Fruit fly (Drosophila melanogaster): ENCODE results near the gene cdm.
A peak's percentile ranks its signal among the peaks of the same experiment; 100 is the strongest.

The cdm gene

DNA sequence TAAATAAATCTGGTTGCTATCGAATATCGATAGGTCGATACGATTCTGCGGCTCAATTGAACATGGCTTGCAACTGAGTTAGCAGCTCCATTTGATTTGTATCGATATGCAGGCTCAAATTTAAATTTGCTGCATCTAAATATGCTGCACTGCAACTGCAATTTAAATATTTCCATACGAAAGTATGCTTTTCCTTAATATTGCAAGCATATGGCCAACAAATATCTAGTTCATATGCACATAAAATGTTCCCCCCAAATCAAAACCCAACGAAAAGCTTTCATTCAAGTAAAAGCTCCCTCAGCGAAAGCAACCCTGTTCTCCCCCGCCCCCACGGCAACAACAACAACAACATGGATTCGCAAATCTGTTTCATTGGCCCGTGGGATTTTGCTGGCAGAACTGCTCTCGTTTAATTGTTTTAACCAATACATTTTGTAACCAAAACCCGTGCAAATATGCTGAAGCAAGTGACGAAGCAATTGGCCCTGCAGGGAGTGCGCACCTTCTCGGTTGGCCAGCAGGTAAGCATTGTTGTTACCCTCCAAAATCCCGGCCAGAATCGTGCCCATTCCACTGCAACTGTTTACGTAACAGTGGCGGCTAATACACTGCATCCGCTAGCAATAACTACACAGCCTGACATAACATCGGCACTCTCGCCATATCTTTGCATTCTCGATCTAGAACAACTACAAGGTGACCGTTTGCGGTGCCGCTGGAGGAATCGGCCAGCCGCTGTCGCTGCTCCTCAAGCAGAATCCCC, 42.9 kb upstream of the cdm start, which contains the start of the genes CG7168 and Mdh2 (continued):
- peak; percentile 83 for TF ChIP-seq Nf-YC (tag; optimal IDR thresholded peaks at IDR 0.05)
- TF ChIP-seq btn (GFP tag; optimal IDR thresholded peaks at IDR 0.05): no peak
- TF ChIP-seq trem (tag; optimal IDR thresholded peaks at IDR 0.05): peak; percentile 99
- peak; percentile 30; the same call in 1 of the 2 replicates for TF ChIP-seq klu (GFP tag; IDR thresholded peaks at IDR 0.05)
- peak; percentile 41 for TF ChIP-seq CG3281 (GFP tag; optimal IDR thresholded peaks at IDR 0.05)
- peak; percentile 16 for TF ChIP-seq Lhr (GFP tag; optimal IDR thresholded peaks at IDR 0.05)
- no peak for TF ChIP-seq ems (GFP tag; optimal IDR thresholded peaks at IDR 0.05)

DNA sequence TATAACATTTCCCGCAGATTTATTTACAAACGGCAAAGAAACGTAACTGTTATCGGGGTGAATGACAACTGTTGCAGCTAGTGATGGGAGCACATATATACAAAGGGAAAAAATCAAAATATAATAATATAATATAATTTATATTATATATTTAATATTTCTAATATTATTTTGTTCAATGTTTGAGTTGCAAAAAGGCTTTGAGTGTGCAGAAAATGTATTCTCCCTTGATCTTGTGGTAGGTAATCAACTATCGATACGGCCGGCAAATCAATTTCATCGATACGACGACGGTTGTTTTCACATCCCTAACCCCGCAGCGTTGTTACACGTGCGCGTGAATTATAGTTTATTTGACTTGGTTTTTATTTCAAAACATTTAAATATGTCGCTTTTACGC, 40.2 kb upstream of the cdm start, which contains the start of the genes mTerf5 and Non3:
Gene mTerf5, minus strand, starts transcription at position 249 of the 400 bp plus-strand sequence.
Gene Non3, plus strand, starts transcription at position 289 of the 400 bp plus-strand sequence.
- TF ChIP-seq D19A (tag; optimal IDR thresholded peaks at IDR 0.05): peak; percentile 43
- no peak for TF ChIP-seq Atf6 (GFP tag; IDR thresholded peaks at IDR 0.05)
- peak; percentile 85 for TF ChIP-seq Bgb (GFP tag; IDR thresholded peaks at IDR 0.05; ENCODE audit: partially characterized antibody)
- TF ChIP-seq CG42726 (GFP tag; IDR thresholded peaks at IDR 0.05; ENCODE audit: partially characterized antibody): 0 out of 2 replicates have a peak, but pooled peaks have one; percentile 43
- peak; percentile 67; the same call in 1 of the 2 replicates for TF ChIP-seq slbo (GFP tag; IDR thresholded peaks at IDR 0.05)
- no peak for TF ChIP-seq ap (GFP tag; IDR thresholded peaks at IDR 0.05)
- peak; percentile 75 for TF ChIP-seq Xbp1 (GFP tag; optimal IDR thresholded peaks at IDR 0.05)
- TF ChIP-seq Nf-YB (GFP tag; optimal IDR thresholded peaks at IDR 0.05): peak; percentile 29
- TF ChIP-seq oc (tag; optimal IDR thresholded peaks at IDR 0.05): no peak
- peak; percentile 42 for TF ChIP-seq CG4820 (GFP tag; optimal IDR thresholded peaks at IDR 0.05)
- TF ChIP-seq pzg (GFP tag; optimal IDR thresholded peaks at IDR 0.05): peak; percentile 51
- no peak for TF ChIP-seq seq (GFP tag; IDR thresholded peaks at IDR 0.05)
- no peak for TF ChIP-seq ttk (GFP tag; IDR thresholded peaks at IDR 0.05)
- peak; percentile 38 for TF ChIP-seq CG13123 (GFP tag; optimal IDR thresholded peaks at IDR 0.05)
- TF ChIP-seq CG6683 (GFP tag; optimal IDR thresholded peaks at IDR 0.05): peak; percentile 40
- TF ChIP-seq CG17186 (GFP tag; optimal IDR thresholded peaks at IDR 0.05): peak; percentile 33
- TF ChIP-seq mld (GFP tag; IDR thresholded peaks at IDR 0.05; ENCODE audit: partially characterized antibody): peak; percentile 68; the same call in 1 of the 3 replicates
- peak; percentile 15; the same call in 1 of the 3 replicates for TF ChIP-seq H15 (GFP tag; IDR thresholded peaks at IDR 0.05)
- TF ChIP-seq CG4328 (GFP tag; optimal IDR thresholded peaks at IDR 0.05): peak; percentile 41
- peak; percentile 14 for TF ChIP-seq pb (GFP tag; optimal IDR thresholded peaks at IDR 0.05)
- peak; percentile 83 for TF ChIP-seq Ets65A (GFP tag)
- TF ChIP-seq CG9797 (GFP tag; optimal IDR thresholded peaks at IDR 0.05): peak; percentile 15
- peak; percentile 45; the same call in 1 of the 2 replicates for TF ChIP-seq ato (GFP tag; IDR thresholded peaks at IDR 0.05; ENCODE audit: partially characterized antibody)
- no peak for TF ChIP-seq BtbVII (GFP tag; optimal IDR thresholded peaks at IDR 0.05)
- peak; percentile 44 for TF ChIP-seq CG16863 (GFP tag; optimal IDR thresholded peaks at IDR 0.05)
- peak; percentile 73 for TF ChIP-seq Hr3 (GFP tag; optimal IDR thresholded peaks at IDR 0.05)
- peak; percentile 72 for TF ChIP-seq nerfin-2 (GFP tag; IDR thresholded peaks at IDR 0.05; ENCODE audit: partially characterized antibody)
- peak; percentile 86 for TF ChIP-seq vnd (GFP tag; IDR thresholded peaks at IDR 0.05; ENCODE audit: partially characterized antibody)
- TF ChIP-seq Fer2 (tag; optimal IDR thresholded peaks at IDR 0.05): peak; percentile 15
- peak in 1 of 2 experiments; percentile 46 for TF ChIP-seq Hr51 (GFP tag; optimal IDR thresholded peaks at IDR 0.05)
- TF ChIP-seq CG14050 (GFP tag; IDR thresholded peaks at IDR 0.05): no peak
- peak; percentile 88 for TF ChIP-seq CG2116 (GFP tag; optimal IDR thresholded peaks at IDR 0.05)
- peak; percentile 89 for TF ChIP-seq Doc3 (GFP tag; IDR thresholded peaks at IDR 0.05; ENCODE audit: partially characterized antibody)
- no peak; the same call in 1 of the 2 replicates for TF ChIP-seq Ravus (GFP tag; IDR thresholded peaks at IDR 0.05)
- no peak for TF ChIP-seq aop (GFP tag; IDR thresholded peaks at IDR 0.05)
- no peak for TF ChIP-seq gcm2 (GFP tag; optimal IDR thresholded peaks at IDR 0.05)
- peak; percentile 47 for TF ChIP-seq CG33557 (GFP tag; optimal IDR thresholded peaks at IDR 0.05)
- no peak for TF ChIP-seq CG4360 (GFP tag; IDR thresholded peaks at IDR 0.05)
- TF ChIP-seq sna (GFP tag; IDR thresholded peaks at IDR 0.05; ENCODE audit: partially characterized antibody): peak; percentile 93
- peak; percentile 54 for TF ChIP-seq CG17385 (GFP tag; optimal IDR thresholded peaks at IDR 0.05)
